Worm (Caenorhabditis elegans) whole organism, L3 larva: ENCODE results near the gene T01C1.4.

ENCODE experiments used
- ceh-16 ChIP-seq: sonication (generic microtip); optimal IDR thresholded peaks from 2 replicates; lab custom pipeline; 2017; ENCODE audit warnings: missing biosample characterization, missing genetic modification characterization
- nhr-11 ChIP-seq: fragments of 150-350 bp; optimal IDR thresholded peaks from 2 replicates; lab custom pipeline; 2014; ENCODE audit warnings: missing biosample characterization, missing genetic modification characterization
- nhr-28 ChIP-seq: fragments of 150-350 bp; optimal IDR thresholded peaks from 2 replicates; lab custom pipeline; 2014; ENCODE audit warnings: missing biosample characterization, missing genetic modification characterization
- pha-4 ChIP-seq: fragments of 150-350 bp; optimal IDR thresholded peaks from 2 replicates; lab custom pipeline; 2014; ENCODE audit warnings: missing biosample characterization, missing genetic modification reagents, missing genetic modification characterization

DNA sequence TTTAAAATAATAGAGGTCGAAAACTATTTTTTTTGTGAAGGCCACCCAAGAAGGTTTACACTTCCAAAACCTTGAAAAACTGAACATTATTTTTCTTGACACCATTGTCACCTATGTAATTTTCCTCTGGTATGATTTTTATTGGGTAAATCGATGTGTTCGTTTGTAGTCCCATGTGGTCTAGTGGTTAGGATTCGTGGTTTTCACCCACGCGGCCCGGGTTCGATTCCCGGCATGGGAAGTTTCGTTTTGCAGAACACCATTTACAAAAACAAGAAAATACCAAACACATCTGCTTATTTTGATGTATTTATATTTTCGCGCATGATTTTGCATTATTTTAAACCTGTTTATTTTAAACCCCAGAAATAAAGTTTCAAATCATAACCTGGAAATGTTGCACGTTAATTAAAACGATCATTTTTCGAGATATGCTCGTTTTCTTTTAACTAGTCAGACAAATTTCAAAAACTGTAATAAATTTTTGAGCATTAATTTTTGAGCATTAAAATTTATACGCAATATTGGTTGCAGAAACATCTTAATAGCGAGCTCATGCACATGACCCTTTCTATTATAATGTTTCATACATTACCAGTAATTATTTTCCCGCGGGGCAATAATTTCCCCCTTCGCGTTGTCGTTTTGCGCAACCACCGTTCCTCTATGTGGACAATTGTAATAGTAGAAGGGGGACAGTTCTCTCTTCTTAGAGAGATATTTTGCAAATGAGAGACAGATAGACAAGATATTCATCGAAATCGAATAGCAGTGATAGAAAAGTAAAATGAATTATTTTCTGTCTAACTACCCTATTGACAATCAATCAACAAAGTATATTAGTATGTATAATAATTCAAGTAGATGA is 49.3 kb downstream of the T01C1.4 start:
- no peak for TF ChIP-seq pha-4
- no peak for TF ChIP-seq nhr-11
- TF ChIP-seq nhr-28, result no peak
- TF ChIP-seq ceh-16 (tag; lab: Kevin White, UChicago), result no peak
